Worm (Caenorhabditis elegans) whole organism, late embryonic: ENCODE results near the gene H38K22.9.
A peak's percentile ranks its signal among the peaks of the same experiment; 100 is the strongest.

Source experiments
- C08G9.2 ChIP-seq: sonication (generic microtip); optimal IDR thresholded peaks from 2 replicates; lab custom pipeline; 2016; ENCODE audit warnings: mild to moderate bottlenecking, missing genetic modification characterization, moderate library complexity, missing compliant biosample characterization
- C38D4.7 ChIP-seq: fragments of 200-800 bp; sonication (Bioruptor generic); optimal IDR thresholded peaks from 2 replicates; lab custom pipeline; 2018; ENCODE audit warnings: mild to moderate bottlenecking, missing genetic modification characterization, moderate library complexity, missing compliant biosample characterization
- F13H6.1 ChIP-seq: sonication (generic microtip); optimal IDR thresholded peaks from 2 replicates; lab custom pipeline; 2016; ENCODE audit warnings: missing genetic modification characterization, missing compliant biosample characterization
- K02D7.2 ChIP-seq: sonication (generic microtip); optimal IDR thresholded peaks from 2 replicates; lab custom pipeline; 2017; ENCODE audit warnings: mild to moderate bottlenecking, missing genetic modification characterization, missing compliant biosample characterization
- ahr-1 ChIP-seq: sonication (generic microtip); optimal IDR thresholded peaks from 2 replicates; lab custom pipeline; 2016; ENCODE audit warnings: missing genetic modification characterization, missing compliant biosample characterization
- ama-1 ChIP-seq: fragments of 150-350 bp; optimal IDR thresholded peaks from 2 replicates; lab custom pipeline; 2014
- ceh-18 ChIP-seq: sonication (generic microtip); optimal IDR thresholded peaks from 2 replicates; lab custom pipeline; 2016; ENCODE audit warnings: missing genetic modification characterization, missing compliant biosample characterization
- ceh-19 ChIP-seq: fragments of 200-800 bp; sonication (Bioruptor generic); optimal IDR thresholded peaks from 2 replicates; lab custom pipeline; 2018; ENCODE audit warnings: mild to moderate bottlenecking, missing genetic modification characterization, missing compliant biosample characterization
- ceh-2 ChIP-seq: sonication (generic microtip); optimal IDR thresholded peaks from 2 replicates; lab custom pipeline; 2016; ENCODE audit warnings: missing genotype, missing genetic modification characterization, missing compliant biosample characterization
- ceh-30 ChIP-seq: fragments of 150-350 bp; optimal IDR thresholded peaks from 2 replicates; lab custom pipeline; 2014; ENCODE audit warnings: missing biosample characterization, missing genetic modification characterization
- ceh-31 ChIP-seq: sonication (generic microtip); optimal IDR thresholded peaks from 2 replicates; lab custom pipeline; 2016; ENCODE audit warnings: missing genetic modification characterization, missing compliant biosample characterization
- ceh-48 ChIP-seq: sonication (generic microtip); optimal IDR thresholded peaks from 2 replicates; lab custom pipeline; 2016; ENCODE audit warnings: missing genetic modification characterization, inconsistent platforms, missing compliant biosample characterization
- dmd-4 ChIP-seq: sonication (generic microtip); optimal IDR thresholded peaks from 2 replicates; lab custom pipeline; 2016; ENCODE audit warnings: borderline replicate concordance, missing genetic modification characterization, missing compliant biosample characterization
- dve-1 ChIP-seq: sonication (generic microtip); optimal IDR thresholded peaks from 2 replicates; lab custom pipeline; 2017; ENCODE audit warnings: antibody characterized with exemption, mild to moderate bottlenecking, missing genetic modification characterization, missing compliant biosample characterization
- elt-2 ChIP-seq: sonication (generic microtip); optimal IDR thresholded peaks from 2 replicates; lab custom pipeline; 2016; ENCODE audit warnings: missing genetic modification reagents, missing genetic modification characterization, missing compliant biosample characterization
- elt-4 ChIP-seq: sonication (generic microtip); optimal IDR thresholded peaks from 2 replicates; lab custom pipeline; 2016; ENCODE audit warnings: missing genetic modification characterization, missing compliant biosample characterization
- fax-1 ChIP-seq: sonication (generic microtip); optimal IDR thresholded peaks from 2 replicates; lab custom pipeline; 2016; ENCODE audit warnings: missing genotype, missing genetic modification characterization, missing compliant biosample characterization
- fkh-10 ChIP-seq: fragments of 150-350 bp; optimal IDR thresholded peaks from 2 replicates; lab custom pipeline; 2014; ENCODE audit warnings: missing biosample characterization, missing genetic modification reagents, missing genetic modification characterization
- fkh-6 ChIP-seq: sonication (generic microtip); optimal IDR thresholded peaks from 2 replicates; lab custom pipeline; 2016; ENCODE audit warnings: missing genetic modification characterization, missing compliant biosample characterization
- gmeb-2 ChIP-seq: sonication (generic microtip); optimal IDR thresholded peaks from 2 replicates; lab custom pipeline; 2016; ENCODE audit warnings: missing genetic modification characterization, inconsistent platforms, missing compliant biosample characterization
- hlh-30 ChIP-seq: sonication (generic microtip); optimal IDR thresholded peaks from 2 replicates; lab custom pipeline; 2017; ENCODE audit warnings: antibody characterized with exemption, missing genetic modification characterization, missing compliant biosample characterization; ENCODE audit not compliant: insufficient read depth
- mec-3 ChIP-seq: sonication (generic microtip); optimal IDR thresholded peaks from 2 replicates; lab custom pipeline; 2016; ENCODE audit warnings: borderline replicate concordance, missing genetic modification characterization, missing compliant biosample characterization
- nfya-1 ChIP-seq: sonication (generic microtip); optimal IDR thresholded peaks from 2 replicates; lab custom pipeline; 2017; ENCODE audit warnings: missing genetic modification characterization, mild to moderate bottlenecking, missing compliant biosample characterization, antibody characterized with exemption, moderate library complexity
- npax-4 ChIP-seq: sonication (generic microtip); optimal IDR thresholded peaks from 2 replicates; lab custom pipeline; 2016; ENCODE audit warnings: missing genetic modification characterization, missing compliant biosample characterization
- odd-2 ChIP-seq: sonication (generic microtip); optimal IDR thresholded peaks from 2 replicates; lab custom pipeline; 2017; ENCODE audit warnings: antibody characterized with exemption, mild to moderate bottlenecking, missing genetic modification characterization, missing compliant biosample characterization
- pat-9 ChIP-seq: fragments of 200-800 bp; sonication (Bioruptor generic); optimal IDR thresholded peaks from 2 replicates; lab custom pipeline; 2018; ENCODE audit warnings: mild to moderate bottlenecking, missing genetic modification characterization, moderate library complexity, missing compliant biosample characterization
- pax-1 ChIP-seq: fragments of 150-350 bp; optimal IDR thresholded peaks from 2 replicates; lab custom pipeline; 2014; ENCODE audit warnings: missing biosample characterization, missing genetic modification characterization
- pha-2 ChIP-seq: sonication (generic microtip); optimal IDR thresholded peaks from 2 replicates; lab custom pipeline; 2017; ENCODE audit warnings: mild to moderate bottlenecking, missing genetic modification characterization, missing compliant biosample characterization
- pha-4 ChIP-seq: fragments of 150-350 bp; optimal IDR thresholded peaks from 2 replicates; lab custom pipeline; 2018; ENCODE audit warnings: missing biosample characterization, missing genetic modification reagents, missing genetic modification characterization
- pqm-1 ChIP-seq: sonication (generic microtip); optimal IDR thresholded peaks from 2 replicates; lab custom pipeline; 2016; ENCODE audit warnings: missing genetic modification characterization, missing compliant biosample characterization
- ref-2 ChIP-seq: sonication (generic microtip); optimal IDR thresholded peaks from 2 replicates; lab custom pipeline; 2016; ENCODE audit warnings: missing genetic modification characterization, missing compliant biosample characterization
- rnt-1 ChIP-seq: sonication (generic microtip); optimal IDR thresholded peaks from 2 replicates; lab custom pipeline; 2016; ENCODE audit warnings: missing genetic modification characterization, missing compliant biosample characterization
- sox-2 ChIP-seq: fragments of 200-800 bp; sonication (Bioruptor generic); IDR thresholded peaks from 2 replicates; pipeline ENCODE4 v1.3.6; 2022; ENCODE audit warnings: missing genetic modification reagents, missing genetic modification characterization, missing compliant biosample characterization
- tbx-2 ChIP-seq: sonication (generic microtip); optimal IDR thresholded peaks from 2 replicates; lab custom pipeline; 2016; ENCODE audit warnings: missing genetic modification characterization, missing compliant biosample characterization
- tbx-7 ChIP-seq: sonication (generic microtip); optimal IDR thresholded peaks from 2 replicates; lab custom pipeline; 2016; ENCODE audit warnings: missing genotype, missing genetic modification characterization, missing compliant biosample characterization
- unc-3 ChIP-seq, 2 experiments: fragments of 200-800 bp in 1 of 2; sonication (Bioruptor generic) in 1 of 2; sonication (generic microtip) in 1 of 2; conservative IDR thresholded peaks in 1 of 2; optimal IDR thresholded peaks in 1 of 2; 2 replicates each; pipeline versions ENCODE4 v1.3.6 to Lab custom; 2016 to 2022; ENCODE audit warnings: missing compliant biosample characterization in 2 of 2, missing genetic modification characterization in 2 of 2, missing genetic modification reagents in 1 of 2
- unc-55 ChIP-seq: sonication (generic microtip); optimal IDR thresholded peaks from 2 replicates; lab custom pipeline; 2017; ENCODE audit warnings: missing biosample characterization, missing genetic modification reagents, missing genetic modification characterization
- unc-86 ChIP-seq: sonication (generic microtip); optimal IDR thresholded peaks from 2 replicates; lab custom pipeline; 2016; ENCODE audit warnings: missing genetic modification characterization, missing compliant biosample characterization
- zip-5 ChIP-seq: sonication (generic microtip); optimal IDR thresholded peaks from 2 replicates; lab custom pipeline; 2016; ENCODE audit warnings: missing genetic modification characterization, missing compliant biosample characterization

H38K22.9 gene

DNA sequence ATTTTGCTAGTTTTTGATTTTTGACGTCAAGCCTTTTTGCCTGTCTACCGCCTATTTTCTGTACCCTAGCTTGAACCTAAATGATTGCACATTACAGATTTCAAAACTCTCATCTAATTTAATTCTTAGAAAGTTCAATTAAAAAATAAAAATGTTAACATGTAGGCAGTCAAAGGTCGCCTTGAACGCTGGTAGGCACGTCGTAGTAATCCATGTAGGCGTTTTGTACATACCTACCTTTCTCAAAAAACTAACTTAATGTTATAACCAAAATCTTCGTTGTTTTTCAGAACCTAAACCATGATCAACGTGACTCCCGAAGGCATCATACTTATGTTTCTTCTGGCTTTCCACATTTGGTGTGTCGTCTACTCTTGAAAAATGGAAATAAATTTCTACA, at the start of gene H38K22.9:
Gene H38K22.9, plus strand, starts transcription at position 301 of the 400 bp plus-strand sequence.
- TF ChIP-seq unc-3 (GFP tag; conservative IDR thresholded peaks at IDR 0.05; lab: Robert Waterston, UW) (no peak), unc-3 (tag; optimal IDR thresholded peaks at IDR 0.05; lab: Kevin White, UChicago) (no peak), ceh-30 (tag; lab: Kevin White, UChicago) (no peak), gmeb-2 (no peak), hlh-30 (tag; lab: Kevin White, UChicago) (no peak), unc-55 (GFP tag; lab: Kevin White, UChicago) (no peak), pha-4 (tag; lab: Kevin White, UChicago) (no peak), F13H6.1 (tag; lab: Kevin White, UChicago) (no peak), ceh-48 (tag; lab: Kevin White, UChicago) (no peak), nfya-1 (tag; lab: Kevin White, UChicago) (no peak), dmd-4 (no peak), elt-4 (no peak), ahr-1 (tag; lab: Kevin White, UChicago) (no peak), odd-2 (tag; lab: Kevin White, UChicago) (no peak), tbx-2 (tag; lab: Kevin White, UChicago) (no peak), fkh-6 (tag; lab: Kevin White, UChicago) (no peak), C08G9.2 (tag; lab: Kevin White, UChicago) (no peak), fax-1 (tag; lab: Kevin White, UChicago) (no peak), dve-1 (no peak), pha-2 (tag; lab: Kevin White, UChicago) (no peak)

DNA sequence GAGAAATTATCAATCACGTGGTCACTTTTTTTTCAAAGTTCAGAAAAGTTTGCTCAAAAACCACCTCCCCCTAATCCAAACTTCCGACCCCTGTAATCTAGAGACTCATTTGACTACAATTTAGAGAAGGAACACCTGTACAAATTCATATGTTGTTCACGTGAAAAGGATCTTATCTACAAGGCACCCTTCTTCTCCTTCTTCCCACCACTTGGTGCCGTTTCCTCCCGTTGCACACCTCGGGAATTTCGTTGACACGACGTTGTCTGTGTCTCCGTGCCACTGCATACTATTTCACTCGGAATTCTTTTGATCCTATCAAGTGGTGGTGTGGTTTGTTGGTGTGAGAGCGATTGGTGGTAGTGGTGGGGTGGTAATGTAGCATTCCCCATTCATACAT, 49.4 kb upstream of the H38K22.9 start:
- TF ChIP-seq ref-2 (tag; lab: Kevin White, UChicago) = peak; percentile 10
- no peak for TF ChIP-seq npax-4 (tag; lab: Kevin White, UChicago)
- no peak for TF ChIP-seq rnt-1
- TF ChIP-seq gmeb-2 = no peak
- no peak for TF ChIP-seq ceh-30 (tag; lab: Kevin White, UChicago)
- no peak for TF ChIP-seq fkh-10
- TF ChIP-seq elt-2 (tag; lab: Kevin White, UChicago) = peak; percentile 47
- TF ChIP-seq hlh-30 (tag; lab: Kevin White, UChicago) = peak; percentile 47
- no peak for TF ChIP-seq pax-1 (tag; lab: Kevin White, UChicago)
- no peak for TF ChIP-seq pqm-1 (tag; lab: Kevin White, UChicago)
- TF ChIP-seq sox-2 (GFP tag; lab: Robert Waterston, UW) = no peak
- TF ChIP-seq ceh-18 = no peak
- no peak for TF ChIP-seq mec-3 (tag; lab: Kevin White, UChicago)
- peak; percentile 75 for TF ChIP-seq tbx-2 (tag; lab: Kevin White, UChicago)
- no peak for TF ChIP-seq C38D4.7 (GFP tag; lab: Kevin White, UChicago)
- TF ChIP-seq zip-5 (tag; lab: Kevin White, UChicago) = no peak
- no peak for TF ChIP-seq fax-1 (tag; lab: Kevin White, UChicago)
- no peak for TF ChIP-seq K02D7.2 (tag; lab: Kevin White, UChicago)

DNA sequence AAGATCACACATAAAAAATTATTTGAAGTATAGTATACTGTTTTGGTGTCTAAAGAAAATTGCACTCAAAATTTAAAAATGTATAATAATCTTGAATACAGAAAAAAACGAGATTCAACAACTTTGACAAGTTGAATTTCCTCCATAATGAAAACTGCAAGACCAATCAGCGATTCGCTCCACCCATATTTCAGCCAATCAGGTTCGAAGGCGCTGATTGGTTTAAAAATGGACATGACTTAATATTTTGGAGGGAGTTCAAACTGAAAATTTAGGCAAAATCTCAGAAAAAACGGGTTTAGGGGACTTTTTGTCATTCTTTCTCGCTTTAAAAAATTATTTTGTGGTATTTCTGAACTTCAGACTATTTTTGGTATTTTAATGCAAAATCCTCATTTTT, 48.3 kb upstream of the H38K22.9 start:
- TF ChIP-seq nfya-1 (tag; lab: Kevin White, UChicago) = peak; percentile 93
- no peak for TF ChIP-seq fkh-10
- TF ChIP-seq pqm-1 (tag; lab: Kevin White, UChicago) = no peak

DNA sequence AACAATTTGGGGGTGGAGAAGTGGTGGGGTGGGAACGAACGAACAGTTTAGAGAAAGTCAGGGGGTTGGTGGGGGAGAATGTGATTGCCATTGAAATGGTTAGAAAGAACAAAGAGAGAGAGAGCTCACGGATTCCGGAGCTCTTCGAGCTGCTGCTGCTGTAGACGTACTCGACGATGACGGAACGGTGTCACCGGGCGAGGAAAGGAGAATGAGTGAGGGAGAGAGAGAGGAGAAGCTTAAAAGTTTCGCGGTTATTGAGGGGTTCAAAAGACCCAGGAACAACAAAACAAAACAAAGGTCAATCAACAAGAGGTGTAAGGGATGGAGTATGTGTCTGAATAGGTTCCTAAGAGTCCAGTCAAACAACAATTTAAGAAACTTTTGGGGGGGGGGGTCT, 47.7 kb upstream of the H38K22.9 start:
- TF ChIP-seq mec-3 (tag; lab: Kevin White, UChicago) (no peak), ama-1 (lab: Kevin White, UChicago) (peak; percentile 74)
- TF ChIP-seq, all 69 proteins: peak for 1

DNA sequence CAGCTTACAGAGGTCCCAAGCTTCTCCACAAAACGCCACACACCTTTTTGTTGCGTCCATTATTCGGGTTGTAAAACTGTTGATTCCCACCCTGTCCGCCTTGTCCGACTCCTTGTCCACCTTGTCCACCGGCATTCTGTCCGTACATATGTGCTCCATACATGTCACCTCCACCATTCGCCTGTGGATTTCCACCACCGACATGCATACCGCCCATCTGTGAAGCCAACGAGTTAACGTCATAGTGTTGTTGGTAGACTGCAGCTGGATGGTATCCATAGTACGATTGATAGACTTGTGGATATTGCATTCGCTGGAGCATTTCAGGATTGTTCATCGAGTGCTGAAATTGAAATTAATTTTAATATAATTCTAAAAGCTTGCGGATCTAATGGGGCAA, 46.2 kb upstream of the H38K22.9 start:
- TF ChIP-seq odd-2 (tag; lab: Kevin White, UChicago) = no peak
- TF ChIP-seq mec-3 (tag; lab: Kevin White, UChicago) = no peak
- no peak for TF ChIP-seq tbx-7 (tag; lab: Kevin White, UChicago)
- TF ChIP-seq ceh-31 (tag; lab: Kevin White, UChicago) = no peak
- no peak for TF ChIP-seq rnt-1
- TF ChIP-seq zip-5 (tag; lab: Kevin White, UChicago) = no peak
- no peak for TF ChIP-seq pat-9 (tag; lab: Kevin White, UChicago)
- no peak for TF ChIP-seq ceh-2 (tag; lab: Kevin White, UChicago)
- TF ChIP-seq dve-1 = no peak
- no peak for TF ChIP-seq unc-86 (tag; lab: Kevin White, UChicago)
- no peak for TF ChIP-seq ceh-19 (GFP tag; lab: Kevin White, UChicago)
- no peak for TF ChIP-seq elt-2 (tag; lab: Kevin White, UChicago)
